Worm (Caenorhabditis elegans): Measurements from ENCODE around the gene ZC412.3.
A peak's percentile ranks its signal among the peaks of the same experiment; 100 is the strongest.
"Not testable (repeated sequence)": the region's sequence is repeated elsewhere in the genome, so short reads cannot be mapped to it uniquely, and the experiment has no call there.

ZC412.3 gene

ce11 chrV:14893355-14894050 is 22.2 kb upstream of the ZC412.3 start, which contains the start of the genes mpst-2 and H12D21.5:
Gene mpst-2 (minus strand): TSS chrV:14893455.
Gene H12D21.5 (plus strand): TSS chrV:14894000.
- no peak for TF ChIP-seq nhr-90 (tag; optimal IDR thresholded peaks at IDR 0.05)
- TF ChIP-seq T26A5.8 (tag; optimal IDR thresholded peaks at IDR 0.05), result no peak
- TF ChIP-seq mcd-1 (GFP tag; IDR thresholded peaks at IDR 0.05), result no peak
- TF ChIP-seq madf-3 (GFP tag; IDR thresholded peaks at IDR 0.05), result no peak
- TF ChIP-seq attf-3 (GFP tag; conservative IDR thresholded peaks at IDR 0.05), result no peak
- TF ChIP-seq rec-8 (tag; optimal IDR thresholded peaks at IDR 0.05), result no peak

DNA sequence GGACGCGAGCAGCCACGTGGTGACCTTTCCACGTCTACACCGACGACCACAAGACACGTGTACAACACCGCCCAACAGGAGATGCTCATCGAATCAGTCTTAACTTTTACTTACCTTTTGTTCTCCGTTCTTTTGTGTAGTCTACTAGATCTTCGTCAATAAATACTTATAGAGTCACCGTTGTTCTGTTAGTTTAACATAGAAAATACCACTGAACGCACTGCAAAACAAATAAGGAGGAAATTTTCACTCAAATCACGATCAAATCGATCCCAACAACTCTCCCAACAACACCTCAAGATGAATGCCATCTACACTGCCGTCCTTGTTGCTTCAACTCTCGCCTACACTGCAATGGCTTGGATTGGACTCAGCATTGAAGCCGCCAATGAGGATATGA is 19.4 kb upstream of the ZC412.3 start, which contains the start of gene nspa-2:
Gene nspa-2 (plus strand): TSS at position 301 of the 400 bp plus-strand sequence.
- not testable (repeated sequence) for TF ChIP-seq rcor-1 (GFP tag; IDR thresholded peaks at IDR 0.05); fkh-3 (tag; optimal IDR thresholded peaks at IDR 0.05); ztf-6 (GFP tag; IDR thresholded peaks at IDR 0.05)

ce11 chrV:14877242-14877819 is 6.0 kb upstream of the ZC412.3 start:
- TF ChIP-seq sea-2 (GFP tag; IDR thresholded peaks at IDR 0.05) (no peak), ceh-58 (GFP tag; IDR thresholded peaks at IDR 0.05) (no peak)

ce11 chrV:14876724-14877123 is 5.4 kb upstream of the ZC412.3 start, which contains the start of gene ZC412.10:
Gene ZC412.10 (minus strand): TSS chrV:14876824.
- TF ChIP-seq cebp-1 (GFP tag; IDR thresholded peaks at IDR 0.05); cebp-1 (tag; optimal IDR thresholded peaks at IDR 0.05); athp-1 (tag; optimal IDR thresholded peaks at IDR 0.05); lin-26 (GFP tag; IDR thresholded peaks at IDR 0.05): not testable (repeated sequence)

DNA sequence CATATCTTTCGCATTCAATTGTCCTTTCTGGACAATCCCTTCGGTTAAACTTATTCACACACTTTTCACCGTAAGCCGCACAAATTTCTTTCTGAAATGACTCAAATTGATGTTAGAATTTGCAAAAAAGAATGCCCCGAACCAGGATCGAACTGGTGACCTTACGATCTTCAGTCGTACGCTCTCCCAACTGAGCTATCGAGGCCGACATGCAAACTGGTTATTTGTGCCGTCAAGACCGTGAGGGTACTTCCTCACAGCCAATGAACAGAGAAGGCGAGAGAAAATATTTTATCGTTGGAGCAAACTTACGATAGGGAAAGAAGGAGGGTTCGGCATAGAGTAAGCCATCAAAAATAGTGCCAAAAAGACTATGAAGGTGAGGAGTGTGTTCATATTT is 4.9 kb upstream of the ZC412.3 start:
- TF ChIP-seq nfya-1 (tag; optimal IDR thresholded peaks at IDR 0.05; ENCODE audit: borderline replicate concordance, insufficient read depth) (no peak), C06A6.2 (GFP tag; conservative IDR thresholded peaks at IDR 0.05) (no peak), unc-62 (GFP tag; optimal IDR thresholded peaks at IDR 0.05) (no peak), hlh-12 (tag; optimal IDR thresholded peaks at IDR 0.05) (no peak), F57A8.1 (GFP tag; optimal IDR thresholded peaks at IDR 0.05) (no peak), nhr-90 (tag; optimal IDR thresholded peaks at IDR 0.05) (peak; percentile 2), him-1 (tag; optimal IDR thresholded peaks at IDR 0.05) (peak; percentile 86), rcor-1 (GFP tag; IDR thresholded peaks at IDR 0.05) (peak; percentile 81), hmg-20 (GFP tag; IDR thresholded peaks at IDR 0.05) (peak; percentile 33; the same call in 1 of the 2 replicates), snpc-3.4 (tag; optimal IDR thresholded peaks at IDR 0.05) (peak; percentile 96), die-1 (tag; optimal IDR thresholded peaks at IDR 0.05) (peak; percentile 9), Y56A3A.18 (GFP tag; IDR thresholded peaks at IDR 0.05) (peak; percentile 44; the same call in 1 of the 2 replicates), madf-10 (tag; optimal IDR thresholded peaks at IDR 0.05) (peak; percentile 28), mcd-1 (GFP tag; IDR thresholded peaks at IDR 0.05) (peak; percentile 64), hsf-1 (GFP tag; IDR thresholded peaks at IDR 0.05) (peak; percentile 65; the same call in 1 of the 2 replicates), somi-1 (GFP tag; optimal IDR thresholded peaks at IDR 0.05) (peak; percentile 47), ztf-18 (tag; optimal IDR thresholded peaks at IDR 0.05) (peak; percentile 18), athp-1 (tag; optimal IDR thresholded peaks at IDR 0.05) (peak; percentile 14), ceh-27 (GFP tag; optimal IDR thresholded peaks at IDR 0.05) (peak; percentile 23), ceh-100 (GFP tag; IDR thresholded peaks at IDR 0.05) (0 out of 2 replicates have a peak, but pooled peaks have one; percentile 34), nhr-80 (tag; optimal IDR thresholded peaks at IDR 0.05) (peak; percentile 4), rec-8 (tag; optimal IDR thresholded peaks at IDR 0.05) (peak; percentile 10 to 31), snpc-1.1 (tag; optimal IDR thresholded peaks at IDR 0.05; ENCODE audit: insufficient read depth) (peak; percentile 97), nfyb-1 (GFP tag; IDR thresholded peaks at IDR 0.05) (peak; percentile 76), let-607 (tag; optimal IDR thresholded peaks at IDR 0.05) (peak in 1 of 2 experiments; percentile 6), atf-7 (tag; optimal IDR thresholded peaks at IDR 0.05) (peak; percentile 19), attf-3 (GFP tag; conservative IDR thresholded peaks at IDR 0.05) (no peak), snpc-4 (GFP tag; optimal IDR thresholded peaks at IDR 0.05) (peak; percentile 96), snpc-4 (tag; optimal IDR thresholded peaks at IDR 0.05) (peak; percentile 97 to 99 (median 98))
